Worm (Caenorhabditis elegans): Measurements from ENCODE around the gene C17F4.7.

DNA sequence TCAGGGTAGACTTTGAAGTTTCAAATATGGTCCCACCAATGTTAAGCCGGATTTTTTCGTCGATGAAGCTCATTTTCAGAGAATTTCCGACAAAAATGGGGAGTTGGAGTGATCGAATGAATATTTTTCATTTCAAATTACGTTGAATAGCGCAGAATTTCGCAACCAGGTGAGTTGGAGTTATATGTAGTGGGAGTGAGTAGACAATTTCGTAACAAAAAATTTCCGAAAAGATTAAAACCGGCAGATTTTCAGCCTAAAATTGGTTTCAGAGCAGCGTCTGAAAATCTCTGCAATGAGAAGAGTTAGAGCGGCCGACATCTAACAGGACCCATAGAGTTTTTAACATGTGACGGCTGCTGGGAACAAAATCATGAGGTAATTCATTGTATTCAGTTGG is 37.1 kb downstream of the C17F4.7 start, which contains the start of gene sdz-35:
- no peak for TF ChIP-seq hsf-1 (GFP tag; IDR thresholded peaks at IDR 0.05)
- TF ChIP-seq unc-62 (GFP tag; optimal IDR thresholded peaks at IDR 0.05) = no peak
- TF ChIP-seq dpff-1 (tag; optimal IDR thresholded peaks at IDR 0.05) = no peak
- no peak for TF ChIP-seq pha-4 (tag; optimal IDR thresholded peaks at IDR 0.05)
- no peak for TF ChIP-seq lin-35 (GFP tag; optimal IDR thresholded peaks at IDR 0.05)
- no peak for TF ChIP-seq fkh-3 (tag; optimal IDR thresholded peaks at IDR 0.05)
- TF ChIP-seq F22D6.2 (tag; optimal IDR thresholded peaks at IDR 0.05) = no peak
- TF ChIP-seq ztf-6 (GFP tag; IDR thresholded peaks at IDR 0.05) = no peak
- TF ChIP-seq let-526 (GFP tag; IDR thresholded peaks at IDR 0.05) = no peak
